Worm (Caenorhabditis elegans) whole organism, L2 larva: ENCODE measurements around the gene hlh-25.

Experiments used
- F13H6.1 ChIP-seq: sonication (generic microtip); optimal IDR thresholded peaks from 2 replicates; lab custom pipeline; 2016; ENCODE audit warnings: missing genetic modification characterization, missing compliant biosample characterization
- R02D3.7 ChIP-seq: fragments of 150-350 bp; optimal IDR thresholded peaks from 2 replicates; lab custom pipeline; 2014; ENCODE audit warnings: missing biosample characterization, missing genetic modification characterization
- Y55F3AM.14 ChIP-seq: fragments of 200-800 bp; sonication (Bioruptor generic); optimal IDR thresholded peaks from 2 replicates; lab custom pipeline; 2018; ENCODE audit warnings: mild to moderate bottlenecking, missing genetic modification characterization, missing compliant biosample characterization
- ZK546.5 ChIP-seq: sonication (generic microtip); optimal IDR thresholded peaks from 2 replicates; lab custom pipeline; 2017; ENCODE audit warnings: missing biosample characterization, missing genetic modification characterization
- alr-1 ChIP-seq: fragments of 150-350 bp; optimal IDR thresholded peaks from 2 replicates; lab custom pipeline; 2014; ENCODE audit warnings: missing biosample characterization, missing genetic modification characterization
- aly-2 ChIP-seq: fragments of 150-350 bp; optimal IDR thresholded peaks from 2 replicates; lab custom pipeline; 2014; ENCODE audit warnings: missing biosample characterization, missing genetic modification characterization
- ama-1 ChIP-seq: fragments of 150-350 bp; optimal IDR thresholded peaks from 2 replicates; lab custom pipeline; 2018; ENCODE audit warnings: inconsistent platforms
- ceh-16 ChIP-seq: fragments of 150-350 bp; optimal IDR thresholded peaks from 2 replicates; lab custom pipeline; 2014; ENCODE audit warnings: missing biosample characterization, missing genetic modification characterization
- ceh-82 ChIP-seq: fragments of 150-350 bp; optimal IDR thresholded peaks from 2 replicates; lab custom pipeline; 2014; ENCODE audit warnings: missing biosample characterization, missing genetic modification characterization
- dmd-4 ChIP-seq: sonication (generic microtip); optimal IDR thresholded peaks from 2 replicates; lab custom pipeline; 2017; ENCODE audit warnings: missing biosample characterization, missing genetic modification characterization
- egl-27 ChIP-seq: sonication (generic microtip); optimal IDR thresholded peaks from 3 replicates; lab custom pipeline; 2017; ENCODE audit warnings: missing biosample characterization, missing genetic modification reagents, missing genetic modification characterization
- elt-1 ChIP-seq: fragments of 150-350 bp; optimal IDR thresholded peaks from 2 replicates; lab custom pipeline; 2014; ENCODE audit warnings: missing biosample characterization, missing genetic modification characterization
- elt-3 ChIP-seq: sonication (generic microtip); optimal IDR thresholded peaks from 2 replicates; lab custom pipeline; 2017; ENCODE audit warnings: missing biosample characterization, missing genetic modification characterization
- fos-1 ChIP-seq: fragments of 150-350 bp; optimal IDR thresholded peaks from 2 replicates; lab custom pipeline; 2014; ENCODE audit warnings: missing biosample characterization, missing genetic modification characterization
- lin-11 ChIP-seq: fragments of 150-350 bp; sonication (generic microtip); optimal IDR thresholded peaks from 2 replicates; lab custom pipeline; 2014; ENCODE audit warnings: missing biosample characterization, missing genetic modification characterization, inconsistent platforms, mixed read lengths
- lin-13 ChIP-seq: fragments of 150-350 bp; optimal IDR thresholded peaks from 2 replicates; lab custom pipeline; 2014; ENCODE audit warnings: missing biosample characterization, missing genetic modification reagents, missing genetic modification characterization
- lsy-2 ChIP-seq, 2 experiments: fragments of 150-350 bp in 1 of 2; sonication (generic microtip) in 1 of 2; optimal IDR thresholded peaks; 2 replicates each; lab custom pipeline; 2014 to 2017; ENCODE audit warnings: missing biosample characterization in 2 of 2, missing genetic modification characterization in 2 of 2
- mab-5 ChIP-seq: fragments of 150-350 bp; optimal IDR thresholded peaks from 2 replicates; lab custom pipeline; 2014; ENCODE audit warnings: missing biosample characterization, missing genetic modification characterization
- mbf-1 ChIP-seq: sonication (generic microtip); optimal IDR thresholded peaks from 2 replicates; lab custom pipeline; 2017; ENCODE audit warnings: missing biosample characterization, missing genetic modification characterization
- mdl-1 ChIP-seq, 2 experiments: fragments of 150-350 bp in 1 of 2; sonication (generic microtip) in 1 of 2; optimal IDR thresholded peaks; 2 replicates each; lab custom pipeline; 2017; ENCODE audit warnings: missing biosample characterization in 2 of 2, missing genetic modification characterization in 2 of 2
- nhr-10 ChIP-seq: sonication (generic microtip); optimal IDR thresholded peaks from 2 replicates; lab custom pipeline; 2017; ENCODE audit warnings: missing biosample characterization, missing genetic modification characterization
- nhr-11 ChIP-seq: fragments of 150-350 bp; optimal IDR thresholded peaks from 2 replicates; lab custom pipeline; 2014; ENCODE audit warnings: missing biosample characterization, missing genetic modification characterization
- nhr-129 ChIP-seq: fragments of 150-350 bp; optimal IDR thresholded peaks from 2 replicates; lab custom pipeline; 2014; ENCODE audit warnings: missing biosample characterization, missing genetic modification characterization
- nhr-21 ChIP-seq: fragments of 150-350 bp; optimal IDR thresholded peaks from 2 replicates; lab custom pipeline; 2014; ENCODE audit warnings: missing biosample characterization, missing genetic modification characterization
- nhr-23 ChIP-seq: fragments of 150-350 bp; optimal IDR thresholded peaks from 2 replicates; lab custom pipeline; 2014; ENCODE audit warnings: missing biosample characterization, missing genetic modification reagents, missing genetic modification characterization
- nhr-6 ChIP-seq: fragments of 150-350 bp; optimal IDR thresholded peaks from 2 replicates; lab custom pipeline; 2014; ENCODE audit warnings: missing biosample characterization, missing genetic modification characterization
- peb-1 ChIP-seq: fragments of 150-350 bp; optimal IDR thresholded peaks from 2 replicates; lab custom pipeline; 2014; ENCODE audit warnings: missing biosample characterization, missing genetic modification characterization
- sem-4 ChIP-seq: fragments of 150-350 bp; optimal IDR thresholded peaks from 2 replicates; lab custom pipeline; 2014; ENCODE audit warnings: missing biosample characterization, missing genetic modification reagents, missing genetic modification characterization
- skn-1 ChIP-seq: sonication (generic microtip); optimal IDR thresholded peaks from 2 replicates; lab custom pipeline; 2017; ENCODE audit warnings: missing biosample characterization, missing genetic modification characterization
- sma-3 ChIP-seq: sonication (generic microtip); optimal IDR thresholded peaks from 2 replicates; lab custom pipeline; 2016; ENCODE audit warnings: missing genetic modification reagents, missing genetic modification characterization, missing compliant biosample characterization
- sma-9 ChIP-seq, 2 experiments: fragments of 150-350 bp in 1 of 2; sonication (generic microtip) in 1 of 2; optimal IDR thresholded peaks; 2 replicates each; lab custom pipeline; 2014 to 2016; ENCODE audit warnings: missing genetic modification characterization in 2 of 2, mild to moderate bottlenecking in 1 of 2, missing biosample characterization in 1 of 2, missing compliant biosample characterization in 1 of 2, missing genetic modification reagents in 1 of 2, moderate library complexity in 1 of 2
- unc-39 ChIP-seq: fragments of 150-350 bp; optimal IDR thresholded peaks from 2 replicates; lab custom pipeline; 2014; ENCODE audit warnings: missing biosample characterization, missing genetic modification characterization
- unc-55 ChIP-seq: fragments of 150-350 bp; sonication (generic microtip); optimal IDR thresholded peaks from 3 replicates; lab custom pipeline; 2014; ENCODE audit warnings: missing biosample characterization, missing genetic modification reagents, missing genetic modification characterization
- unc-62 ChIP-seq: fragments of 150-350 bp; optimal IDR thresholded peaks from 2 replicates; lab custom pipeline; 2014; ENCODE audit warnings: missing biosample characterization, missing genetic modification reagents, missing genetic modification characterization
- zag-1 ChIP-seq: fragments of 150-350 bp; optimal IDR thresholded peaks from 2 replicates; lab custom pipeline; 2014; ENCODE audit warnings: missing biosample characterization, missing genetic modification characterization
- ztf-11 ChIP-seq: sonication (generic microtip); optimal IDR thresholded peaks from 2 replicates; lab custom pipeline; 2017; ENCODE audit warnings: missing biosample characterization, missing genetic modification characterization
- ztf-4 ChIP-seq: fragments of 150-350 bp; optimal IDR thresholded peaks from 2 replicates; lab custom pipeline; 2014; ENCODE audit warnings: missing biosample characterization, missing genetic modification characterization

The hlh-25 gene

DNA sequence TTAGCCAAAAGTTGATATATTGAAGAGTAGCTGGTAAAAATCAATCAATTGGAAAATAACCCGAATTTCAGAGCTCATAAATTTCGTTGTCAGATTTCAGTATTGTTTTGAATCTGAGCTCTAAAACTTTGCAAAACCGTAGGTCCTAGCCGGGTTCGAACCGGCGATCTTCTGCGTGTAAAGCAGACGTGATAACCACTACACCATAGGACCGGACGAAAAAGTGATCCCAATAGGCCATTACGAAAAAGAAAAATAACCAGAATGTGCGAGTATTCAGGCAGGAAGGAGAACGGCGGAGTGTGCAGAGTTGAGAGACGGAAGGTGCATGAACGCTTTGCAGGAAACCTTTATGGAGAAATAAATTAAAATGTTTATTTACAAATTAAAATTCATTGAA is 42.0 kb downstream of the hlh-25 start (continued):
- TF ChIP-seq ceh-82 (tag; lab: Kevin White, UChicago) (no peak), dmd-4 (tag; lab: Kevin White, UChicago) (no peak), ztf-11 (tag; lab: Kevin White, UChicago) (no peak), nhr-129 (tag; lab: Kevin White, UChicago) (peak; percentile 71), ztf-4 (tag; lab: Kevin White, UChicago) (no peak), unc-39 (no peak), mab-5 (tag; lab: Kevin White, UChicago) (no peak), aly-2 (tag; lab: Kevin White, UChicago) (no peak), R02D3.7 (tag; lab: Kevin White, UChicago) (no peak), sma-9 (GFP tag; optimal IDR thresholded peaks at IDR 0.05; lab: Kevin White, UChicago) (peak; percentile 42), sma-9 (tag; optimal IDR thresholded peaks at IDR 0.05; lab: Kevin White, UChicago) (no peak), ZK546.5 (tag; lab: Kevin White, UChicago) (no peak), lin-11 (peak; percentile 34), lsy-2 (tag; optimal IDR thresholded peaks at IDR 0.05; lab: Kevin White, UChicago) (no peak), sem-4 (no peak), lin-13 (GFP tag; lab: Kevin White, UChicago) (no peak), Y55F3AM.14 (no peak), nhr-21 (tag; lab: Kevin White, UChicago) (no peak), ceh-16 (tag; lab: Kevin White, UChicago) (no peak), peb-1 (no peak)
- TF ChIP-seq, all 48 proteins: peak for 9

DNA sequence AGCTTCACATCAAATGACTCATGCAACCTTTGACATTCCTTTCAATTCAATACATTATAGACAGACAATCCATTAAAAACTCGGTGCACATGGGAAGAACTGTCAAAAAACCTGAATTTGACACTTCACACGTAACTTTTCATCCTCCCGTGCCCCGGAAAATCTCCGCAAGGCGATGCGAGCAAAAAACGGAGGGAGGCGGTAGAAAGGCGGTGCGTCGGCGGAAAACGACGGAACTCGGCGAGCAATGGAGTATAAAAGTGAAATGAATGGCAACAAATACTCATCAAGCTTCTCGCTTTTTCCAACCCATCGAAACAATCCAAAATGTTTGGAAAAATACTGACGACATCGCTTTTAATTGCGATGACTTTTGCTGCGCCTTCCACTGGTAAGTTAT is 43.0 kb downstream of the hlh-25 start, which contains the start of gene T25E4.1:
Gene T25E4.1 (plus strand): TSS at position 301 of the 400 bp plus-strand sequence.
- TF ChIP-seq lin-13 (GFP tag; lab: Kevin White, UChicago): no peak

DNA sequence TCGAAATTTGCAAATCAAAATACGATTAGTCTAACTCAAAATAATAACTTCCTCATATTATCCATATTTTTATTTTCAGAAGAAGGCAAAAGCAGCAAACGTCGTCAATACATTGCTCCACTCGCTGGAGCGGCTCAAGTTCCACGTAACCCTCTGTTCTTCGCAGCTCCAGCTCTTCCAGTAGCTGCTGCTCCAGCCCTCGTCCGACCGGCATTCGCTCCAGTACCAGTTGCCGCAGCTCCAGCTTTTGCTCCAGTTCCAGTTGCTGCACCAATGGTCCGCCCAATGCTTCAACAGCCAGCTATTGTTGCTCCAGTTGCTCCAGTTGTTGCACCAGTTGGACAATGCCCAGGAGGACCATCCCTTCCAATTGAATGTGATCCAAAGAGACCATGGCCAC is 43.7 kb downstream of the hlh-25 start:
- TF ChIP-seq unc-62: no peak
- TF ChIP-seq ceh-82 (tag; lab: Kevin White, UChicago): no peak
- TF ChIP-seq mbf-1 (tag; lab: Kevin White, UChicago): no peak
- TF ChIP-seq elt-1 (tag; lab: Kevin White, UChicago): no peak
- no peak for TF ChIP-seq unc-55 (GFP tag; lab: Kevin White, UChicago)
- TF ChIP-seq nhr-21 (tag; lab: Kevin White, UChicago): no peak
- no peak for TF ChIP-seq nhr-23
- TF ChIP-seq nhr-129 (tag; lab: Kevin White, UChicago): no peak
- TF ChIP-seq ZK546.5 (tag; lab: Kevin White, UChicago): no peak
- TF ChIP-seq ama-1 (lab: Kevin White, UChicago): no peak
- TF ChIP-seq R02D3.7 (tag; lab: Kevin White, UChicago): no peak
- no peak for TF ChIP-seq skn-1 (tag; lab: Kevin White, UChicago)
- TF ChIP-seq mdl-1 (tag; optimal IDR thresholded peaks at IDR 0.05; lab: Kevin White, UChicago): no peak
- TF ChIP-seq ztf-4 (tag; lab: Kevin White, UChicago): no peak
- no peak for TF ChIP-seq egl-27 (tag; lab: Kevin White, UChicago)
- TF ChIP-seq zag-1: no peak

DNA sequence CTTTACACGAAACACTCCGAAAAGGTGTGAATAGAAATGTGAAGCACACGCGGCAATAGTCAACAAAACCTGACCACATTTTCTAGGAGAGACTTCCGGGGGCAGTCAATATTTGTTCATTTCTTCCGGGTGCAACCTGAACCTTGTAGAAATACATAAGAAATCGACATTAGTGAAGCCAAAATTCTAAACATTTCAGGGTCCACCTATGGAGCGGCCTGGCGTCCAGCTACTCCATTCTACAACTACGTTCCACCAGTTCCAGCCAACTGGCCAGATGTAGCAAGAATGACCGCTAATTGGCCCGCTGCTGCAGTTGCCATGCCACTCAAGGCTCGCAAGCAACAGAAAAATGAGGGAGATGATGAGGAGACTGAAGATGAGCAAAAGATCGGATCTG is 44.2 kb downstream of the hlh-25 start:
- TF ChIP-seq lin-13 (GFP tag; lab: Kevin White, UChicago) (no peak), sma-3 (no peak), ztf-11 (tag; lab: Kevin White, UChicago) (no peak), F13H6.1 (no peak), ama-1 (lab: Kevin White, UChicago) (no peak), nhr-11 (tag; lab: Kevin White, UChicago) (no peak), sem-4 (no peak), nhr-10 (tag; lab: Kevin White, UChicago) (no peak), elt-3 (tag; lab: Kevin White, UChicago) (no peak), nhr-6 (no peak), peb-1 (no peak), unc-62 (no peak), lin-11 (no peak), alr-1 (no peak), fos-1 (tag; lab: Kevin White, UChicago) (no peak), nhr-129 (tag; lab: Kevin White, UChicago) (no peak), mab-5 (tag; lab: Kevin White, UChicago) (no peak)
- TF ChIP-seq, all 48 proteins: peak for 0
